Fruit fly (Drosophila melanogaster) whole organism, pupa: ENCODE data around the gene firl.

ENCODE experiments used
- CG10348 ChIP-seq: fragments of 200-800 bp; sonication (Bioruptor generic); IDR thresholded peaks from 2 replicates; pipeline ENCODE4 v1.3.6; 2022; ENCODE audit warnings: missing biosample characterization, missing genetic modification characterization
- CG12605 ChIP-seq: fragments of 200-800 bp; sonication (Bioruptor generic); IDR thresholded peaks from 2 replicates; pipeline ENCODE4 v1.3.6; 2022; ENCODE audit warnings: missing biosample characterization, missing genetic modification characterization
- CG13204 ChIP-seq: fragments of 200-800 bp; sonication (Bioruptor generic); optimal IDR thresholded peaks from 2 replicates; lab custom pipeline; 2018; ENCODE audit warnings: missing biosample characterization, mild to moderate bottlenecking, missing genetic modification characterization, moderate library complexity
- CG14655 ChIP-seq: fragments of 200-800 bp; sonication (Bioruptor generic); optimal IDR thresholded peaks from 3 replicates; lab custom pipeline; 2017; ENCODE audit warnings: mild to moderate bottlenecking, missing biosample characterization, missing genetic modification reagents, missing genetic modification characterization
- CG15710 ChIP-seq: fragments of 200-800 bp; sonication (Bioruptor generic); optimal IDR thresholded peaks from 2 replicates; lab custom pipeline; 2018; ENCODE audit warnings: missing biosample characterization, mild to moderate bottlenecking, missing genetic modification characterization, moderate library complexity
- CG17806 ChIP-seq: fragments of 200-800 bp; sonication (Bioruptor generic); optimal IDR thresholded peaks from 2 replicates; lab custom pipeline; 2018; ENCODE audit warnings: missing biosample characterization, mild to moderate bottlenecking, missing genetic modification characterization, moderate library complexity
- CG32121 ChIP-seq: fragments of 200-800 bp; sonication (Bioruptor generic); IDR thresholded peaks from 2 replicates; pipeline ENCODE4 v1.3.6; 2022; ENCODE audit warnings: missing biosample characterization, missing genetic modification characterization
- CG34367 ChIP-seq: fragments of 200-800 bp; sonication (Bioruptor generic); optimal IDR thresholded peaks from 2 replicates; lab custom pipeline; 2018; ENCODE audit warnings: missing biosample characterization, mild to moderate bottlenecking, missing genetic modification characterization
- CG4496 ChIP-seq: fragments of 200-800 bp; sonication (Bioruptor generic); IDR thresholded peaks from 3 replicates; pipeline ENCODE4 v1.3.6; 2022; ENCODE audit warnings: missing biosample characterization, missing genetic modification characterization
- CG8159 ChIP-seq: fragments of 200-800 bp; sonication (Bioruptor generic); optimal IDR thresholded peaks from 3 replicates; lab custom pipeline; 2018; ENCODE audit warnings: missing biosample characterization, mild to moderate bottlenecking, missing genetic modification characterization, moderate library complexity
- CG8301 ChIP-seq: fragments of 200-800 bp; sonication (Bioruptor generic); optimal IDR thresholded peaks from 2 replicates; lab custom pipeline; 2018; ENCODE audit warnings: missing biosample characterization, mild to moderate bottlenecking, missing genetic modification characterization
- CG9948 ChIP-seq: fragments of 200-800 bp; sonication (Bioruptor generic); optimal IDR thresholded peaks from 2 replicates; lab custom pipeline; 2018; ENCODE audit warnings: missing biosample characterization, mild to moderate bottlenecking, missing genetic modification characterization, moderate library complexity
- D1 ChIP-seq: fragments of 200-800 bp; sonication (Bioruptor generic); optimal IDR thresholded peaks from 2 replicates; lab custom pipeline; 2018; ENCODE audit warnings: missing biosample characterization, mild to moderate bottlenecking, missing genetic modification characterization, moderate library complexity
- EcR ChIP-seq: fragments of 200-800 bp; sonication (Bioruptor generic); optimal IDR thresholded peaks from 3 replicates; lab custom pipeline; 2019; ENCODE audit warnings: missing biosample characterization, missing genetic modification characterization, mild to moderate bottlenecking, moderate library complexity, missing genetic modification reagents
- Ets98B ChIP-seq: fragments of 200-800 bp; sonication (Bioruptor generic); IDR thresholded peaks from 2 replicates; pipeline ENCODE4 v1.3.6; 2022; ENCODE audit warnings: missing biosample characterization, missing genetic modification characterization
- Pif1A ChIP-seq: fragments of 200-800 bp; sonication (Bioruptor generic); optimal IDR thresholded peaks from 3 replicates; lab custom pipeline; 2016; ENCODE audit warnings: missing biosample characterization, missing genetic modification characterization
- Pif1B ChIP-seq: fragments of 200-800 bp; sonication (Bioruptor generic); optimal IDR thresholded peaks from 3 replicates; lab custom pipeline; 2016; ENCODE audit warnings: missing biosample characterization, missing genetic modification characterization
- Snoo ChIP-seq: fragments of 200-800 bp; sonication (Bioruptor generic); optimal IDR thresholded peaks from 3 replicates; lab custom pipeline; 2017; ENCODE audit warnings: missing biosample characterization, mild to moderate bottlenecking, missing genetic modification characterization, inconsistent platforms
- fd96Ca ChIP-seq: fragments of 200-800 bp; sonication (Bioruptor generic); IDR thresholded peaks from 3 replicates; pipeline ENCODE4 v1.3.6; 2022; ENCODE audit warnings: missing biosample characterization, missing genetic modification characterization
- gl ChIP-seq: fragments of 200-800 bp; sonication (Bioruptor generic); optimal IDR thresholded peaks from 2 replicates; lab custom pipeline; 2018; ENCODE audit warnings: missing biosample characterization, mild to moderate bottlenecking, missing genetic modification characterization
- rn ChIP-seq: fragments of 200-800 bp; sonication (Bioruptor generic); IDR thresholded peaks from 2 replicates; pipeline ENCODE4 v1.3.6; 2022; ENCODE audit warnings: missing biosample characterization, missing genetic modification characterization

firl gene

DNA sequence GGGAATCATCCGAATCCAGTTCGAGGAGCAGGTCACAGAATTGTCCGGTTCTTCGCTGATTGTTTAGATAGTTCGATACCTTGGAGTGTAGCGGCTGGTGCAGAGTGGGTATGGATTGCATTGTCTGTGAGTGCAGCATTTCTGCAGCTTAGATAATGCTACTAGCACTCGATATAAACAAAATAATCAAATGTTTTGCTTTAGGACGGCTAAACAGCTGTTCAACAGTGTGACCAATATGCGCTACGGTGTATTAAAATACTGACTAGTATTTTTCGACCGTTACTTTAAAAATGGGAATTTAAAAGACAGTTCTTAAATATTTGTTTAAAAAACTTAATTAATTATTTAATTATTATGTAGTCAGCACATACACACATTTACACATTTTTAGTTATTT, 17.9 kb downstream of the firl start, which contains the start of gene Plzf:
Plzf (minus strand) TSS at position 196 of the 400 bp plus-strand sequence.
- TF ChIP-seq CG9948 (tag; lab: Kevin White, UChicago) (no peak), CG8301 (tag; lab: Kevin White, UChicago) (no peak), CG15710 (tag; lab: Kevin White, UChicago) (no peak), CG10348 (GFP tag; lab: Robert Waterston, UW) (no peak)

DNA sequence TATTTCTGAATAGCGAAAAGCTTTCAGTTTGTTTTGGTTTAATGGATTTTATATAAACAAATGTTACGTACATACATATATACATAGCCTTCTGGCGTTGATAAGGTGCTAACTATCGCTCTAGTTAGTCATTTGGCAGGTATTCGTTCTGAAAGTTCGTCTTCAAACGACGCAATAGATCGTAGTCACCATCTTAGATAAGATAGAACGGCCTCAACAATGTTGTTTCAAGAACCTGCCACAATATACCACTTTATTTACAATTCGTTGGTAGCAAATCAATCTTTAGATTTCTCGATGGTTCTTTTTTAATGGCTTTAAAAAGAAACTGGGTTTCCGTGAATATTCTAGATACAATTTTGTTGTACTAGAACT, 19.7 kb downstream of the firl start:
- no peak for TF ChIP-seq CG8301 (tag; lab: Kevin White, UChicago)
- TF ChIP-seq CG12605 (GFP tag; lab: Robert Waterston, UW): no peak
- TF ChIP-seq CG32121 (GFP tag; lab: Robert Waterston, UW): no peak
- TF ChIP-seq CG9948 (tag; lab: Kevin White, UChicago): no peak
- TF ChIP-seq fd96Ca (GFP tag; lab: Robert Waterston, UW): no peak
- no peak for TF ChIP-seq EcR (GFP tag; lab: Kevin White, UChicago)
- no peak for TF ChIP-seq CG8159 (tag; lab: Kevin White, UChicago)
- TF ChIP-seq Pif1B (GFP tag; lab: Kevin White, UChicago): no peak
- no peak for TF ChIP-seq CG14655
- TF ChIP-seq CG4496 (GFP tag; lab: Robert Waterston, UW): no peak
- TF ChIP-seq CG13204 (GFP tag; lab: Kevin White, UChicago): no peak
- no peak for TF ChIP-seq gl (tag; lab: Kevin White, UChicago)
- TF ChIP-seq Ets98B (GFP tag; lab: Robert Waterston, UW): no peak
- no peak for TF ChIP-seq CG34367 (tag; lab: Kevin White, UChicago)
- TF ChIP-seq CG10348 (GFP tag; lab: Robert Waterston, UW): no peak
- no peak for TF ChIP-seq D1 (tag; lab: Kevin White, UChicago)
- TF ChIP-seq CG17806: no peak
- no peak for TF ChIP-seq Pif1A (GFP tag; lab: Kevin White, UChicago)

DNA sequence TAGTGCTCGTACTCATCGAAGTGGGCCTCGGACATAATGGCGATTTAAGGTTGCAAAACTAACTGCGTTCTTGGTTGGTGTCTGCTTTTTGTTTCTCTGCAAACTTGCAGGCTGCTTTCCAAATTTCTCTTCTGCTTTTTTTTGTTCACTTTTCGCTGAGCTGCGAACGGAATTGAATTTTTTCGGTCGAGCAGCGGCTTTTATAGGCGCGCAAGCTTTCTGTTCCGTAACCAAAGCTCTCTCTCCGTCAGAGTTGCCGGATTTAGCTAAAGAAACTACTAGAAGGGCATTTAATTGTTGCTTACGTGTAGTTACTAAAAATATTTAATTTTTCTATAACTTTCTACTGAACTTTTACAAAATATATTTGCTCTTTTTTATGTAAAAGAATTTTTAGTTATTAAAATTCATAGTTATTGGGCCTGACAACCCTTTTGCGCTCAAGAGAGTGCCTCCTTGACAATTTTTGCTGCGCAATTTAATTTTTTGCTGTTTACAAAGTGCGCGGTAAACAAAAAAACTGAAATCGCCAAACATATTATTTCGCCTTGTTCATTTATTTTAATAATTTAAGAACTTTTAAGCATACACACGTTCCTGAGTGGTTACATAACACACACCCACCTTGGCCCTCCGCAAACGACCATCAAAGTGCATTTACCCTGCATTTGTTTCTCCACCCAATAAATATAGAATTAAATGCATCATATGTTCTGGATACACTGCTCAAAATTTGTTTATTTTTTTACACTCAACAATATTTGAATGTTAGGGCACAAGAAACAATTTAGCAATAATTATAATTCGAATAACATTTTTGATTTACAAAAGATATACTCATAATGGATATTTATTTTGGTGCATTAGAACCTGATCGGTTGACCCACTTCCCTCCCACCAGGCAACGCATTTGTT, 20.4 kb downstream of the firl start, which contains the start of gene CG6770:
CG6770 (minus strand) TSS at position 178 of the 915 bp plus-strand sequence.
- TF ChIP-seq CG12605 (GFP tag; lab: Robert Waterston, UW) (peak; percentile 90), Pif1B (GFP tag; lab: Kevin White, UChicago) (peak; percentile 84), CG8159 (tag; lab: Kevin White, UChicago) (peak; percentile 88), CG13204 (GFP tag; lab: Kevin White, UChicago) (peak; percentile 39), CG34367 (tag; lab: Kevin White, UChicago) (peak; percentile 73), CG8301 (tag; lab: Kevin White, UChicago) (peak; percentile 72), Pif1A (GFP tag; lab: Kevin White, UChicago) (peak; percentile 86), gl (tag; lab: Kevin White, UChicago) (peak; percentile 20), D1 (tag; lab: Kevin White, UChicago) (peak; percentile 53), CG15710 (tag; lab: Kevin White, UChicago) (peak; percentile 86), CG17806 (peak; percentile 80), CG9948 (tag; lab: Kevin White, UChicago) (peak; percentile 72), CG32121 (GFP tag; lab: Robert Waterston, UW) (peak; percentile 86), Snoo (tag; lab: Kevin White, UChicago) (peak; percentile 92), CG4496 (GFP tag; lab: Robert Waterston, UW) (peak; percentile 92), CG10348 (GFP tag; lab: Robert Waterston, UW) (no peak), Ets98B (GFP tag; lab: Robert Waterston, UW) (peak; percentile 89), CG14655 (peak; percentile 80), EcR (GFP tag; lab: Kevin White, UChicago) (peak; percentile 72), rn (GFP tag; lab: Robert Waterston, UW) (peak; percentile 74), fd96Ca (GFP tag; lab: Robert Waterston, UW) (peak; percentile 86)

DNA sequence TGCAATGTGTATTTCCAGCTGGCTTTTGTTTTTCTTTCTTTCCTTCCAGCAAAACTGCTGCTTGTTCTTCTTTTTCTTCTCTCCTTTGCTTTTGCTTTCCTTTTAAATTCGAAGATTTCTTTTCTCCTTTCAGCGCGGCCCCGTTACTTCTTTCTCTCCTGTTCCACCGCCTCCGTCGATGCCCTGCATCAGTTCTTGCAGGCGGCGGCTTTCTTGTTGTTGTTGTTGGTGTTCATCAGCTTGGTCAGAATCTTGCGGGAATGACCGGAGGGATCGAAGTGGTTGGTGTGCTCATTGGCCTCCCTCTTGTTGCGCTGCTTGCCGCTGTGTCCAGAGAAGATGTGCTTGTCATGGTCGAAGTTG, 21.0 kb downstream of the firl start:
- no peak for TF ChIP-seq gl (tag; lab: Kevin White, UChicago)
- no peak for TF ChIP-seq CG15710 (tag; lab: Kevin White, UChicago)

DNA sequence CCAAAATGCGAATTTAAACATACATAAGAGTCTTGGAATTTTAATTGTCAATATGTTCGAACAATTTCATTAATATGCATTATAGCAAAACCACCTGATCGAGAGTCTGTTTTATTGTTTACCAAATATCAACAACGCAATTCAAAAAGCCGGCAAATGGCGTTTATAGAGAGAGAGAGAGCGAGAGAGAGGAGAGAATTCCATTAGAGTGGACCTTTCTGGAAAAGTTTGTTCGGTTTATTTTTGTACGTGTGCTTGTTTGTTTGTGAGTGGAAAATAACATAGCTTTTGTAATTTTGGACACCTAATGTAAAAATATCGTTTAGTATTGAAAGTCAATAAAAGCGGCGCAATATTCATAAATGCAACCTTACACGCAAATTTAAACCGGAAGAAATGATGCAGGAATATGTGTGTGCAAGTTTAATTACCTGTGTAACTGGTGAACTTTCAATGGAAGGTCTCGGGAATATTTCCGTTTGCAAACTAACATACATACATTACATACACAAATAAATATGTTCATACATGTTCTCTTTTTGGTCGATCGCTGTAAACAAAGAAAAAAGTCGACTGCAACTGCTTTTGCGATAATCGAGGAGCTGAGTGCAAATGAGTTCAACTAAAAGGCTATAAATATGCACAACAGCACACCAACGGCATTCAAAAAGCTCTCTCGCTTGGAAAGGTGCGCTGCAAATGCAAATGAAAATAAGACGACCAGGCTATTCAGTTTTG, 21.8 kb downstream of the firl start, which contains the start of gene CG6785:
CG6785 (minus strand) TSS at position 588 of the 738 bp plus-strand sequence.
- TF ChIP-seq CG15710 (tag; lab: Kevin White, UChicago) (peak; percentile 76), Ets98B (GFP tag; lab: Robert Waterston, UW) (peak; percentile 85), CG4496 (GFP tag; lab: Robert Waterston, UW) (peak; percentile 90), EcR (GFP tag; lab: Kevin White, UChicago) (peak; percentile 95), CG12605 (GFP tag; lab: Robert Waterston, UW) (peak; percentile 63), CG9948 (tag; lab: Kevin White, UChicago) (peak; percentile 60), Pif1A (GFP tag; lab: Kevin White, UChicago) (peak; percentile 90), CG34367 (tag; lab: Kevin White, UChicago) (peak; percentile 69), CG17806 (peak; percentile 78), CG8301 (tag; lab: Kevin White, UChicago) (peak; percentile 84), rn (GFP tag; lab: Robert Waterston, UW) (0 out of 2 replicates have a peak, but pooled peaks have one; percentile 21), gl (tag; lab: Kevin White, UChicago) (peak; percentile 65), CG32121 (GFP tag; lab: Robert Waterston, UW) (peak; percentile 80), fd96Ca (GFP tag; lab: Robert Waterston, UW) (peak; percentile 81; the same call in 2 of the 3 replicates), CG14655 (no peak), CG10348 (GFP tag; lab: Robert Waterston, UW) (no peak), Snoo (tag; lab: Kevin White, UChicago) (peak; percentile 71), CG8159 (tag; lab: Kevin White, UChicago) (peak; percentile 99), CG13204 (GFP tag; lab: Kevin White, UChicago) (peak; percentile 9), Pif1B (GFP tag; lab: Kevin White, UChicago) (peak; percentile 82), D1 (tag; lab: Kevin White, UChicago) (peak; percentile 68)
- TF ChIP-seq, all 21 proteins: peak for 19
